Fruit fly (Drosophila melanogaster): ENCODE results near the gene CG31689.

Gene CG31689

DNA sequence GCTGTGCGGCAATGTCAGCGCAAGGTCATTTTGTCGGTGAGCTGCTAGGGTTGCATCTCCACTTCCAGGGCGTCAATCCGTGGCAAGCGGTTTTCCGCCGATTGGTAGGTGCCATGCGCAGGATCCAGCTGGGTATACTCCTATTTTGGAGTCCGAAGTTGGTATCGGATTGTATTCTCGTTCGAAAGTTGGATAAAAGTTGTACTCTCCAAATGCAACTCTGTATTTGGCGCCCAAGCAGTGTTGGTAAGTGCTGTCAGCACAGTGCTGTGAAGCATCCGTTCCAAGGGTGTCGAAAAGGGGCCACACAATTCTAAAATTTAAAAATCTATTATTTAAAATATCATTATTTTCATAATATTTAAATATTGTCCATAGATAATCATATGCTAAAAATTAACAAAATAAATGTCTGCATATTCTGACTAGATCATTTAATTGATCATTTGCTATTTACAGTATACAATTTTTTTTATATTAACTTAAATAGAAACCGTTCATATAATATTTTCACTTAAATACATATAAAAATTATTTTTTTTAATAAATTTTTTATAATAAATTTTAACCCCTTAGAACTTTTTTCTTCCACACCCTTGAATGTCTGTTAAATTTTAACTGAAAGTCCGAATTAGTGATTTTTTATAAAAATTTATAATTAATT, 23.1 kb downstream of the CG31689 start (continued):
- TF ChIP-seq CG14050 (GFP tag; IDR thresholded peaks at IDR 0.05) (peak; percentile 75; the same call in 2 of the 3 replicates), CG3838 (GFP tag; optimal IDR thresholded peaks at IDR 0.05) (no peak), salm (tag; optimal IDR thresholded peaks at IDR 0.05) (peak; percentile 1), pfk (GFP tag; optimal IDR thresholded peaks at IDR 0.05) (peak; percentile 60), CG18476 (GFP tag; optimal IDR thresholded peaks at IDR 0.05) (peak; percentile 73), CG31441 (GFP tag; IDR thresholded peaks at IDR 0.05) (no peak; the same call in 1 of the 2 replicates), CG17385 (GFP tag; optimal IDR thresholded peaks at IDR 0.05) (peak; percentile 80), CG12769 (tag; optimal IDR thresholded peaks at IDR 0.05) (no peak), Ptx1 (GFP tag; IDR thresholded peaks at IDR 0.05) (peak; percentile 92), tio (GFP tag; optimal IDR thresholded peaks at IDR 0.05) (no peak), odd (GFP tag; optimal IDR thresholded peaks at IDR 0.05) (no peak), Sin3A (optimal IDR thresholded peaks at IDR 0.05) (peak; percentile 66), hb (GFP tag; IDR thresholded peaks at IDR 0.05; ENCODE audit: partially characterized antibody) (no peak), Hr78 (GFP tag; optimal IDR thresholded peaks at IDR 0.05) (peak in 1 of 2 experiments; percentile 9), CG11085 (GFP tag; IDR thresholded peaks at IDR 0.05) (peak; percentile 91), Hr39 (optimal IDR thresholded peaks at IDR 0.05) (no peak), CG12071 (GFP tag; optimal IDR thresholded peaks at IDR 0.05) (no peak), CG9932 (GFP tag; IDR thresholded peaks at IDR 0.05) (peak; percentile 96), jigr1 (GFP tag; IDR thresholded peaks at IDR 0.05) (peak; percentile 35; the same call in 1 of the 3 replicates), CG18619 (GFP tag; optimal IDR thresholded peaks at IDR 0.05) (peak; percentile 87), CG5953 (GFP tag; IDR thresholded peaks at IDR 0.05) (peak; percentile 63; the same call in 1 of the 2 replicates), CG8089 (GFP tag; optimal IDR thresholded peaks at IDR 0.05) (peak; percentile 65), D19B (GFP tag; optimal IDR thresholded peaks at IDR 0.05) (peak; percentile 73), NfI (GFP tag; optimal IDR thresholded peaks at IDR 0.05) (peak; percentile 92), Atf3 (GFP tag; optimal IDR thresholded peaks at IDR 0.05) (peak; percentile 56), sd (tag; optimal IDR thresholded peaks at IDR 0.05) (peak; percentile 46), CG8924 (tag; optimal IDR thresholded peaks at IDR 0.05) (peak; percentile 93), Fer3 (tag; optimal IDR thresholded peaks at IDR 0.05) (peak; percentile 85), B-H2 (GFP tag; optimal IDR thresholded peaks at IDR 0.05) (peak; percentile 95), ro (GFP tag; IDR thresholded peaks at IDR 0.05) (peak; percentile 49; the same call in 1 of the 2 replicates), gt (GFP tag; IDR thresholded peaks at IDR 0.05) (peak; percentile 63; the same call in 1 of the 2 replicates), fd3F (GFP tag; optimal IDR thresholded peaks at IDR 0.05) (peak; percentile 78), lmd (GFP tag; IDR thresholded peaks at IDR 0.05) (peak; percentile 88), Hr3 (GFP tag; optimal IDR thresholded peaks at IDR 0.05) (peak; percentile 90), sna (GFP tag; IDR thresholded peaks at IDR 0.05; ENCODE audit: partially characterized antibody) (no peak; the same call in 1 of the 2 replicates), CG12391 (tag; optimal IDR thresholded peaks at IDR 0.05) (peak; percentile 87), Adf1 (GFP tag; IDR thresholded peaks at IDR 0.05) (peak; percentile 65), Dip3 (GFP tag; optimal IDR thresholded peaks at IDR 0.05) (peak; percentile 81), CG31365 (tag; optimal IDR thresholded peaks at IDR 0.05) (peak; percentile 60), ttk (GFP tag; IDR thresholded peaks at IDR 0.05) (peak; percentile 81), CG32767 (GFP tag; IDR thresholded peaks at IDR 0.05) (peak; percentile 77), zfh2 (GFP tag; optimal IDR thresholded peaks at IDR 0.05) (peak; percentile 92), CG10979 (tag; optimal IDR thresholded peaks at IDR 0.05) (peak; percentile 81), CG2712 (tag; optimal IDR thresholded peaks at IDR 0.05) (peak; percentile 91), gsb-n (tag; optimal IDR thresholded peaks at IDR 0.05) (peak; percentile 91), hbn (GFP tag; IDR thresholded peaks at IDR 0.05; ENCODE audit: partially characterized antibody) (peak; percentile 17; the same call in 1 of the 2 replicates), CG15514 (GFP tag; optimal IDR thresholded peaks at IDR 0.05) (peak; percentile 93), vfl (GFP tag; optimal IDR thresholded peaks at IDR 0.05) (peak; percentile 83), Elba2 (GFP tag; optimal IDR thresholded peaks at IDR 0.05) (no peak)

All from whole organism, embryonic.